Worm (Caenorhabditis elegans) whole organism, L2 larva: ENCODE results near the gene rfp-1.

Experiments used
- C34F6.9 ChIP-seq: fragments of 150-350 bp; optimal IDR thresholded peaks from 2 replicates; lab custom pipeline; 2014; ENCODE audit warnings: missing biosample characterization, missing genetic modification characterization
- F13H6.1 ChIP-seq: sonication (generic microtip); optimal IDR thresholded peaks from 2 replicates; lab custom pipeline; 2016; ENCODE audit warnings: missing genetic modification characterization, missing compliant biosample characterization
- ZK546.5 ChIP-seq: sonication (generic microtip); optimal IDR thresholded peaks from 2 replicates; lab custom pipeline; 2017; ENCODE audit warnings: missing biosample characterization, missing genetic modification characterization
- alr-1 ChIP-seq: fragments of 150-350 bp; optimal IDR thresholded peaks from 2 replicates; lab custom pipeline; 2014; ENCODE audit warnings: missing biosample characterization, missing genetic modification characterization
- aly-2 ChIP-seq: fragments of 150-350 bp; optimal IDR thresholded peaks from 2 replicates; lab custom pipeline; 2014; ENCODE audit warnings: missing biosample characterization, missing genetic modification characterization
- ama-1 ChIP-seq: fragments of 150-350 bp; optimal IDR thresholded peaks from 2 replicates; lab custom pipeline; 2018; ENCODE audit warnings: inconsistent platforms
- blmp-1 ChIP-seq: sonication (generic microtip); optimal IDR thresholded peaks from 2 replicates; lab custom pipeline; 2017; ENCODE audit warnings: missing genetic modification characterization, mild to moderate bottlenecking, missing compliant biosample characterization, antibody characterized with exemption, moderate library complexity; ENCODE audit not compliant: insufficient read depth
- ceh-16 ChIP-seq: fragments of 150-350 bp; optimal IDR thresholded peaks from 2 replicates; lab custom pipeline; 2014; ENCODE audit warnings: missing biosample characterization, missing genetic modification characterization
- ceh-82 ChIP-seq: fragments of 150-350 bp; optimal IDR thresholded peaks from 2 replicates; lab custom pipeline; 2014; ENCODE audit warnings: missing biosample characterization, missing genetic modification characterization
- dmd-4 ChIP-seq: sonication (generic microtip); optimal IDR thresholded peaks from 2 replicates; lab custom pipeline; 2017; ENCODE audit warnings: missing biosample characterization, missing genetic modification characterization
- egl-27 ChIP-seq: sonication (generic microtip); optimal IDR thresholded peaks from 3 replicates; lab custom pipeline; 2017; ENCODE audit warnings: missing biosample characterization, missing genetic modification reagents, missing genetic modification characterization
- fos-1 ChIP-seq: fragments of 150-350 bp; optimal IDR thresholded peaks from 2 replicates; lab custom pipeline; 2014; ENCODE audit warnings: missing biosample characterization, missing genetic modification characterization
- lin-39 ChIP-seq: fragments of 150-350 bp; optimal IDR thresholded peaks from 2 replicates; lab custom pipeline; 2014; ENCODE audit warnings: missing biosample characterization, missing genetic modification reagents, missing genetic modification characterization
- lsy-2 ChIP-seq, 2 experiments: fragments of 150-350 bp in 1 of 2; sonication (generic microtip) in 1 of 2; optimal IDR thresholded peaks; 2 replicates each; lab custom pipeline; 2014 to 2017; ENCODE audit warnings: missing biosample characterization in 2 of 2, missing genetic modification characterization in 2 of 2
- mab-5 ChIP-seq: fragments of 150-350 bp; optimal IDR thresholded peaks from 2 replicates; lab custom pipeline; 2014; ENCODE audit warnings: missing biosample characterization, missing genetic modification characterization
- nhr-11 ChIP-seq: fragments of 150-350 bp; optimal IDR thresholded peaks from 2 replicates; lab custom pipeline; 2014; ENCODE audit warnings: missing biosample characterization, missing genetic modification characterization
- nhr-12 ChIP-seq: fragments of 150-350 bp; optimal IDR thresholded peaks from 2 replicates; lab custom pipeline; 2014; ENCODE audit warnings: missing biosample characterization, missing genetic modification characterization
- nhr-129 ChIP-seq: fragments of 150-350 bp; optimal IDR thresholded peaks from 2 replicates; lab custom pipeline; 2014; ENCODE audit warnings: missing biosample characterization, missing genetic modification characterization
- nhr-21 ChIP-seq: fragments of 150-350 bp; optimal IDR thresholded peaks from 2 replicates; lab custom pipeline; 2014; ENCODE audit warnings: missing biosample characterization, missing genetic modification characterization
- nhr-23 ChIP-seq: fragments of 150-350 bp; optimal IDR thresholded peaks from 2 replicates; lab custom pipeline; 2014; ENCODE audit warnings: missing biosample characterization, missing genetic modification reagents, missing genetic modification characterization
- nhr-237 ChIP-seq: fragments of 150-350 bp; optimal IDR thresholded peaks from 2 replicates; lab custom pipeline; 2014; ENCODE audit warnings: missing biosample characterization, missing genetic modification characterization
- nhr-25 ChIP-seq: fragments of 150-350 bp; sonication (generic microtip); optimal IDR thresholded peaks from 3 replicates; lab custom pipeline; 2014; ENCODE audit warnings: missing biosample characterization, missing genetic modification characterization
- nhr-6 ChIP-seq: fragments of 150-350 bp; optimal IDR thresholded peaks from 2 replicates; lab custom pipeline; 2014; ENCODE audit warnings: missing biosample characterization, missing genetic modification characterization
- nhr-77 ChIP-seq: fragments of 150-350 bp; optimal IDR thresholded peaks from 2 replicates; lab custom pipeline; 2014; ENCODE audit warnings: missing biosample characterization, missing genetic modification characterization
- sem-4 ChIP-seq: fragments of 150-350 bp; optimal IDR thresholded peaks from 2 replicates; lab custom pipeline; 2014; ENCODE audit warnings: missing biosample characterization, missing genetic modification reagents, missing genetic modification characterization
- sma-9 ChIP-seq, 2 experiments: fragments of 150-350 bp in 1 of 2; sonication (generic microtip) in 1 of 2; optimal IDR thresholded peaks; 2 replicates each; lab custom pipeline; 2014 to 2016; ENCODE audit warnings: missing genetic modification characterization in 2 of 2, mild to moderate bottlenecking in 1 of 2, missing biosample characterization in 1 of 2, missing compliant biosample characterization in 1 of 2, missing genetic modification reagents in 1 of 2, moderate library complexity in 1 of 2
- snpc-4 ChIP-seq: fragments of 150-350 bp; optimal IDR thresholded peaks from 2 replicates; lab custom pipeline; 2014; ENCODE audit warnings: missing biosample characterization, missing genetic modification characterization
- unc-55 ChIP-seq: fragments of 150-350 bp; sonication (generic microtip); optimal IDR thresholded peaks from 3 replicates; lab custom pipeline; 2014; ENCODE audit warnings: missing biosample characterization, missing genetic modification reagents, missing genetic modification characterization
- unc-62 ChIP-seq: fragments of 150-350 bp; optimal IDR thresholded peaks from 2 replicates; lab custom pipeline; 2014; ENCODE audit warnings: missing biosample characterization, missing genetic modification reagents, missing genetic modification characterization
- ztf-1 ChIP-seq: fragments of 200-800 bp; sonication (Bioruptor generic); conservative IDR thresholded peaks from 2 replicates; pipeline ENCODE4 v1.3.6; 2022; ENCODE audit warnings: missing genetic modification characterization, missing compliant biosample characterization

The rfp-1 gene

DNA sequence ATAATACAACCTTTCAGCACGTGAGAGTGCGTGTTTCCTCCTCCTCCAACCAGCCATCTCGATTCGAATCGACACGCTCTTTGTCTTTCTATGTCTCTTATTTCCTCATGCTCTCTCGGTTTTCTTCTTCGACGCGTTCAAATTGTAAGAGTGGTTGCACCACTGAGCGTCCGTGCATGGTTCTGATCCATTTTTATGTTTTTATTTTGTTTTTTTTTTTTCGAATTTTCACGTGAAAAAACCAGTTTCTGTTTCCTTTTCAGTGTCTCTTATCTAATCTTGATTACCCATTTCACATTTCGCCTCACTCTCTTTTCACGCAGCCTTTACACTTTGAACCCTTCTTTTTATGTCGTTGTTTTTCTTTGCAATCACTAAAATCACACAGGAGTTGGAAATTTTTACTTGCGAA, 12.4 kb downstream of the rfp-1 start (continued):
- TF ChIP-seq nhr-12 (tag; lab: Kevin White, UChicago): no peak
- TF ChIP-seq C34F6.9 (tag; lab: Kevin White, UChicago): peak; percentile 68
- TF ChIP-seq ZK546.5: no peak
- TF ChIP-seq nhr-11: no peak
- TF ChIP-seq snpc-4 (tag; lab: Kevin White, UChicago): no peak
- TF ChIP-seq unc-55 (GFP tag; lab: Kevin White, UChicago): peak; percentile 2
- TF ChIP-seq dmd-4 (tag; lab: Kevin White, UChicago): no peak
- TF ChIP-seq aly-2 (tag; lab: Kevin White, UChicago): no peak

DNA sequence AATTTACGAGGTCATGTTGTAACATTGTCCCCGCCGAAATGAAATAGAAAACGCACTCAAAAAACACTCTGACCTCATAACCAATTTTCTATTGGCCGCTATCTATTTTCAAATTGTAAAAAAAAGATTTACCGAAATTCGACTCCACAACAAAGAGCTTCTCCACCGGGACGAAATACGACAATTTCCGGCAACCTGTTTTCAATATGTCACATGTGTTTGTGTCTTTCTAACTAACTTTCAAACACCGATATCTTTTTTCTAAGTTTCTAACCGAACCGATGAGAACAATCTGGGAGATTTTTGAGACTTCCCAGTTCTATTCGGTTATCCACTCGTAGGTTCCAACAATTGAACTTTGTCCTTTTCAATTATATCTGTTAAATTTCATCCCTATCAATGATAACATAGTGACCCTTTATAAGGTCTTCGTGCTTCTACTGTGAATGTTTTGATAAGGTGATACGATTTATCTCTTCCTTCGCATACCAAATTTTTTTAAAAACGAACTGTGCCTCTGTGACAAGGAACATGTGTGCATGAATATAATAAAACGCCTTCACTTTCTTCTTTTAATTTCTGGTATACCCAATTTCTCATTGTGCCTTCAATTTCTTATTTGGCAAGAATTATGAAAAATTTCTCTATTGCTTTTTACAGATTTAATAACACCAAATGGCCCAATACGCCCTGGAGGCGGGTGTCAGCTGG, 13.3 kb downstream of the rfp-1 start, which contains the start of gene lmbr-1:
Gene lmbr-1, plus strand, starts transcription at position 661 of the 711 bp plus-strand sequence.
- no peak for TF ChIP-seq sem-4
- no peak for TF ChIP-seq ceh-82 (tag; lab: Kevin White, UChicago)
- TF ChIP-seq ztf-1 (GFP tag; lab: Robert Waterston, UW): no peak
- no peak for TF ChIP-seq nhr-77 (tag; lab: Kevin White, UChicago)
- no peak for TF ChIP-seq nhr-6
- TF ChIP-seq nhr-11: no peak
- TF ChIP-seq ceh-16: no peak
- no peak for TF ChIP-seq aly-2 (tag; lab: Kevin White, UChicago)
- TF ChIP-seq, all 48 proteins: peak for 0

DNA sequence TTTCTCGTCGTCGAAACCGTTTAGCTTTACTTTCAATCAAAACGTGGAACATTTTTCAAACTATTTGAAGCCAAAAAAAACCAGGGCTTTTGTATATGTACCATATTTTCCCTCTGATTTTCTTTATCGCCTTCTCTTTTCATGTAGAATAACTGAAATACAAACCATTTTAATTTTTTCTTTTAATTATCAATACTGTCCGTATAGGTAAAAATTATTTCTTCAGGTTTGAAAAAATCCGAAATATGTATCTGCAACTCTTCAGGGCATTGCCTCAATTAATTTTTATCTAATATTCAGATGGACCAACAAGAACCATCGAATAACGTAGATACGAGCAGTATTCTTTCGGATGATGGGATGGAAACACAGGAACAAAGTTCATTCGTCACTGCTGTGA, 16.6 kb downstream of the rfp-1 start, which contains the start of gene met-2:
Gene met-2, plus strand, starts transcription at position 301 of the 400 bp plus-strand sequence.
- TF ChIP-seq ceh-82 (tag; lab: Kevin White, UChicago) (no peak), lsy-2 (tag; optimal IDR thresholded peaks at IDR 0.05; lab: Kevin White, UChicago) (no peak), lin-39 (tag; lab: Kevin White, UChicago) (no peak), ZK546.5 (no peak), mab-5 (tag; lab: Kevin White, UChicago) (no peak)

ce11 chrIII:8380645-8381044, 22.2 kb downstream of the rfp-1 start, which contains the start of gene R05D3.12:
TSS of gene R05D3.12 (plus strand) at chrIII:8380945.
- TF ChIP-seq egl-27 (no peak), sem-4 (no peak), nhr-237 (tag; lab: Kevin White, UChicago) (no peak), ztf-1 (GFP tag; lab: Robert Waterston, UW) (no peak), unc-62 (no peak), nhr-21 (tag; lab: Kevin White, UChicago) (no peak), ama-1 (lab: Kevin White, UChicago) (no peak), nhr-25 (tag; lab: Kevin White, UChicago) (no peak), F13H6.1 (tag; lab: Kevin White, UChicago) (no peak), unc-55 (GFP tag; lab: Kevin White, UChicago) (no peak), nhr-23 (tag; lab: Kevin White, UChicago) (no peak)
- TF ChIP-seq, all 48 proteins: peak for 0

DNA sequence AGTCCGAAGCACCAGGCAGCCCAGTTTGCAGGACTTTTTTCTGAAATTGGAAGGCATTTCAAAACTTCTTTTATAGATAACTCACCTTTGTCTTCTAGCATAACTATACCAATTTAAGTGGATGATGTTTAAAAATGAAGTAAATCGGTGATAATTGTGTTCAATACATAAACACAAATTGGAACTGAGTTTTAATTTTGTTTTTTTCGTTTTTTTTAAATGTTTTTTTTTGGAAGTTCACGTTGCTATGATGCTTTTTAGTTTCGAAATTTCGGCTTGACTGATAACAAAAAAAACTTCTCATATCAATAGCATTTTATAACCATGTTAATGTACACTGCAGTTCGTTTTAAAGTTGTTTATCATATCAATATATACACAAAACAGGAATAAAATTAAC, 31.1 kb downstream of the rfp-1 start, which contains the start of gene ZK353.4:
Gene ZK353.4, minus strand, starts transcription at position 101 of the 400 bp plus-strand sequence.
- TF ChIP-seq aly-2 (tag; lab: Kevin White, UChicago) (no peak), sma-9 (GFP tag; optimal IDR thresholded peaks at IDR 0.05; lab: Kevin White, UChicago) (no peak), sma-9 (tag; optimal IDR thresholded peaks at IDR 0.05; lab: Kevin White, UChicago) (no peak), ZK546.5 (no peak), alr-1 (tag; lab: Kevin White, UChicago) (no peak), nhr-11 (no peak), nhr-25 (tag; lab: Kevin White, UChicago) (no peak), nhr-6 (no peak), blmp-1 (tag; lab: Kevin White, UChicago) (no peak), nhr-129 (tag; lab: Kevin White, UChicago) (no peak), C34F6.9 (tag; lab: Kevin White, UChicago) (no peak), snpc-4 (tag; lab: Kevin White, UChicago) (no peak), nhr-23 (tag; lab: Kevin White, UChicago) (no peak), mab-5 (tag; lab: Kevin White, UChicago) (no peak), fos-1 (tag; lab: Kevin White, UChicago) (no peak), lsy-2 (tag; optimal IDR thresholded peaks at IDR 0.05; lab: Kevin White, UChicago) (no peak), nhr-21 (tag; lab: Kevin White, UChicago) (no peak)
